Worm (Caenorhabditis elegans) whole organism, L4 larva: ENCODE results near the gene obr-3.

Experiments used
- ceh-20 ChIP-seq: fragments of 200-800 bp; sonication (Bioruptor generic); IDR thresholded peaks from 2 replicates; pipeline ENCODE4 v1.3.6; 2022; ENCODE audit warnings: missing genetic modification reagents, missing genetic modification characterization, missing compliant biosample characterization
- ceh-82 ChIP-seq: sonication (generic microtip); optimal IDR thresholded peaks from 2 replicates; lab custom pipeline; 2017; ENCODE audit warnings: missing biosample characterization, missing genetic modification characterization
- dpl-1 ChIP-seq: fragments of 150-350 bp; optimal IDR thresholded peaks from 2 replicates; lab custom pipeline; 2014; ENCODE audit warnings: missing biosample characterization, missing genetic modification reagents, missing genetic modification characterization
- lin-15B ChIP-seq: fragments of 150-350 bp; sonication (generic microtip); optimal IDR thresholded peaks from 3 replicates; lab custom pipeline; 2014; ENCODE audit warnings: missing biosample characterization, missing genetic modification characterization

- no peak for TF ChIP-seq ceh-20 (GFP tag; lab: Robert Waterston, UW)
- no peak for TF ChIP-seq lin-15B
- TF ChIP-seq dpl-1 (GFP tag; lab: Kevin White, UChicago) = no peak
- no peak for TF ChIP-seq ceh-82
Observed at ce11 chrX:13754498-13754897, 55.2 kb downstream of the obr-3 start.
